Worm (Caenorhabditis elegans) whole organism, L2 larva: ENCODE measurements around the gene C02F5.12.

Source experiments
- C34F6.9 ChIP-seq: fragments of 150-350 bp; optimal IDR thresholded peaks from 2 replicates; lab custom pipeline; 2014; ENCODE audit warnings: missing biosample characterization, missing genetic modification characterization
- F13H6.1 ChIP-seq: sonication (generic microtip); optimal IDR thresholded peaks from 2 replicates; lab custom pipeline; 2016; ENCODE audit warnings: missing genetic modification characterization, missing compliant biosample characterization
- R02D3.7 ChIP-seq: fragments of 150-350 bp; optimal IDR thresholded peaks from 2 replicates; lab custom pipeline; 2014; ENCODE audit warnings: missing biosample characterization, missing genetic modification characterization
- Y55F3AM.14 ChIP-seq: fragments of 200-800 bp; sonication (Bioruptor generic); optimal IDR thresholded peaks from 2 replicates; lab custom pipeline; 2018; ENCODE audit warnings: mild to moderate bottlenecking, missing genetic modification characterization, missing compliant biosample characterization
- ZK546.5 ChIP-seq: sonication (generic microtip); optimal IDR thresholded peaks from 2 replicates; lab custom pipeline; 2017; ENCODE audit warnings: missing biosample characterization, missing genetic modification characterization
- alr-1 ChIP-seq: fragments of 150-350 bp; optimal IDR thresholded peaks from 2 replicates; lab custom pipeline; 2014; ENCODE audit warnings: missing biosample characterization, missing genetic modification characterization
- aly-2 ChIP-seq: fragments of 150-350 bp; optimal IDR thresholded peaks from 2 replicates; lab custom pipeline; 2014; ENCODE audit warnings: missing biosample characterization, missing genetic modification characterization
- ama-1 ChIP-seq: fragments of 150-350 bp; optimal IDR thresholded peaks from 2 replicates; lab custom pipeline; 2018; ENCODE audit warnings: inconsistent platforms
- blmp-1 ChIP-seq: sonication (generic microtip); optimal IDR thresholded peaks from 2 replicates; lab custom pipeline; 2017; ENCODE audit warnings: missing genetic modification characterization, mild to moderate bottlenecking, missing compliant biosample characterization, antibody characterized with exemption, moderate library complexity; ENCODE audit not compliant: insufficient read depth
- ceh-16 ChIP-seq: fragments of 150-350 bp; optimal IDR thresholded peaks from 2 replicates; lab custom pipeline; 2014; ENCODE audit warnings: missing biosample characterization, missing genetic modification characterization
- ceh-82 ChIP-seq: fragments of 150-350 bp; optimal IDR thresholded peaks from 2 replicates; lab custom pipeline; 2014; ENCODE audit warnings: missing biosample characterization, missing genetic modification characterization
- crh-2 ChIP-seq: sonication (generic microtip); optimal IDR thresholded peaks from 2 replicates; lab custom pipeline; 2017; ENCODE audit warnings: missing biosample characterization, missing genetic modification characterization
- dmd-4 ChIP-seq: sonication (generic microtip); optimal IDR thresholded peaks from 2 replicates; lab custom pipeline; 2017; ENCODE audit warnings: missing biosample characterization, missing genetic modification characterization
- egl-27 ChIP-seq: sonication (generic microtip); optimal IDR thresholded peaks from 3 replicates; lab custom pipeline; 2017; ENCODE audit warnings: missing biosample characterization, missing genetic modification reagents, missing genetic modification characterization
- elt-1 ChIP-seq: fragments of 150-350 bp; optimal IDR thresholded peaks from 2 replicates; lab custom pipeline; 2014; ENCODE audit warnings: missing biosample characterization, missing genetic modification characterization
- elt-3 ChIP-seq: sonication (generic microtip); optimal IDR thresholded peaks from 2 replicates; lab custom pipeline; 2017; ENCODE audit warnings: missing biosample characterization, missing genetic modification characterization
- fos-1 ChIP-seq: fragments of 150-350 bp; optimal IDR thresholded peaks from 2 replicates; lab custom pipeline; 2014; ENCODE audit warnings: missing biosample characterization, missing genetic modification characterization
- gmeb-1 ChIP-seq: fragments of 150-350 bp; optimal IDR thresholded peaks from 2 replicates; lab custom pipeline; 2014; ENCODE audit warnings: missing biosample characterization, missing genetic modification characterization
- lin-11 ChIP-seq: fragments of 150-350 bp; sonication (generic microtip); optimal IDR thresholded peaks from 2 replicates; lab custom pipeline; 2014; ENCODE audit warnings: missing biosample characterization, missing genetic modification characterization, inconsistent platforms, mixed read lengths
- lin-13 ChIP-seq: fragments of 150-350 bp; optimal IDR thresholded peaks from 2 replicates; lab custom pipeline; 2014; ENCODE audit warnings: missing biosample characterization, missing genetic modification reagents, missing genetic modification characterization
- lin-39 ChIP-seq: fragments of 150-350 bp; optimal IDR thresholded peaks from 2 replicates; lab custom pipeline; 2014; ENCODE audit warnings: missing biosample characterization, missing genetic modification reagents, missing genetic modification characterization
- lsy-2 ChIP-seq, 2 experiments: fragments of 150-350 bp in 1 of 2; sonication (generic microtip) in 1 of 2; optimal IDR thresholded peaks; 2 replicates each; lab custom pipeline; 2014 to 2017; ENCODE audit warnings: missing biosample characterization in 2 of 2, missing genetic modification characterization in 2 of 2
- mab-5 ChIP-seq: fragments of 150-350 bp; optimal IDR thresholded peaks from 2 replicates; lab custom pipeline; 2014; ENCODE audit warnings: missing biosample characterization, missing genetic modification characterization
- mbf-1 ChIP-seq: sonication (generic microtip); optimal IDR thresholded peaks from 2 replicates; lab custom pipeline; 2017; ENCODE audit warnings: missing biosample characterization, missing genetic modification characterization
- mdl-1 ChIP-seq, 2 experiments: fragments of 150-350 bp in 1 of 2; sonication (generic microtip) in 1 of 2; optimal IDR thresholded peaks; 2 replicates each; lab custom pipeline; 2017; ENCODE audit warnings: missing biosample characterization in 2 of 2, missing genetic modification characterization in 2 of 2
- nhr-10 ChIP-seq: sonication (generic microtip); optimal IDR thresholded peaks from 2 replicates; lab custom pipeline; 2017; ENCODE audit warnings: missing biosample characterization, missing genetic modification characterization
- nhr-11 ChIP-seq: fragments of 150-350 bp; optimal IDR thresholded peaks from 2 replicates; lab custom pipeline; 2014; ENCODE audit warnings: missing biosample characterization, missing genetic modification characterization
- nhr-12 ChIP-seq: fragments of 150-350 bp; optimal IDR thresholded peaks from 2 replicates; lab custom pipeline; 2014; ENCODE audit warnings: missing biosample characterization, missing genetic modification characterization
- nhr-129 ChIP-seq: fragments of 150-350 bp; optimal IDR thresholded peaks from 2 replicates; lab custom pipeline; 2014; ENCODE audit warnings: missing biosample characterization, missing genetic modification characterization
- nhr-21 ChIP-seq: fragments of 150-350 bp; optimal IDR thresholded peaks from 2 replicates; lab custom pipeline; 2014; ENCODE audit warnings: missing biosample characterization, missing genetic modification characterization
- nhr-23 ChIP-seq: fragments of 150-350 bp; optimal IDR thresholded peaks from 2 replicates; lab custom pipeline; 2014; ENCODE audit warnings: missing biosample characterization, missing genetic modification reagents, missing genetic modification characterization
- nhr-237 ChIP-seq: fragments of 150-350 bp; optimal IDR thresholded peaks from 2 replicates; lab custom pipeline; 2014; ENCODE audit warnings: missing biosample characterization, missing genetic modification characterization
- nhr-25 ChIP-seq: fragments of 150-350 bp; sonication (generic microtip); optimal IDR thresholded peaks from 3 replicates; lab custom pipeline; 2014; ENCODE audit warnings: missing biosample characterization, missing genetic modification characterization
- nhr-6 ChIP-seq: fragments of 150-350 bp; optimal IDR thresholded peaks from 2 replicates; lab custom pipeline; 2014; ENCODE audit warnings: missing biosample characterization, missing genetic modification characterization
- nhr-77 ChIP-seq: fragments of 150-350 bp; optimal IDR thresholded peaks from 2 replicates; lab custom pipeline; 2014; ENCODE audit warnings: missing biosample characterization, missing genetic modification characterization
- peb-1 ChIP-seq: fragments of 150-350 bp; optimal IDR thresholded peaks from 2 replicates; lab custom pipeline; 2014; ENCODE audit warnings: missing biosample characterization, missing genetic modification characterization
- sem-4 ChIP-seq: fragments of 150-350 bp; optimal IDR thresholded peaks from 2 replicates; lab custom pipeline; 2014; ENCODE audit warnings: missing biosample characterization, missing genetic modification reagents, missing genetic modification characterization
- skn-1 ChIP-seq: sonication (generic microtip); optimal IDR thresholded peaks from 2 replicates; lab custom pipeline; 2017; ENCODE audit warnings: missing biosample characterization, missing genetic modification characterization
- sma-3 ChIP-seq: sonication (generic microtip); optimal IDR thresholded peaks from 2 replicates; lab custom pipeline; 2016; ENCODE audit warnings: missing genetic modification reagents, missing genetic modification characterization, missing compliant biosample characterization
- sma-9 ChIP-seq, 2 experiments: fragments of 150-350 bp in 1 of 2; sonication (generic microtip) in 1 of 2; optimal IDR thresholded peaks; 2 replicates each; lab custom pipeline; 2014 to 2016; ENCODE audit warnings: missing genetic modification characterization in 2 of 2, mild to moderate bottlenecking in 1 of 2, missing biosample characterization in 1 of 2, missing compliant biosample characterization in 1 of 2, missing genetic modification reagents in 1 of 2, moderate library complexity in 1 of 2
- snpc-4 ChIP-seq: fragments of 150-350 bp; optimal IDR thresholded peaks from 2 replicates; lab custom pipeline; 2014; ENCODE audit warnings: missing biosample characterization, missing genetic modification characterization
- unc-39 ChIP-seq: fragments of 150-350 bp; optimal IDR thresholded peaks from 2 replicates; lab custom pipeline; 2014; ENCODE audit warnings: missing biosample characterization, missing genetic modification characterization
- unc-55 ChIP-seq: fragments of 150-350 bp; sonication (generic microtip); optimal IDR thresholded peaks from 3 replicates; lab custom pipeline; 2014; ENCODE audit warnings: missing biosample characterization, missing genetic modification reagents, missing genetic modification characterization
- unc-62 ChIP-seq: fragments of 150-350 bp; optimal IDR thresholded peaks from 2 replicates; lab custom pipeline; 2014; ENCODE audit warnings: missing biosample characterization, missing genetic modification reagents, missing genetic modification characterization
- zag-1 ChIP-seq: fragments of 150-350 bp; optimal IDR thresholded peaks from 2 replicates; lab custom pipeline; 2014; ENCODE audit warnings: missing biosample characterization, missing genetic modification characterization
- ztf-1 ChIP-seq: fragments of 200-800 bp; sonication (Bioruptor generic); conservative IDR thresholded peaks from 2 replicates; pipeline ENCODE4 v1.3.6; 2022; ENCODE audit warnings: missing genetic modification characterization, missing compliant biosample characterization
- ztf-11 ChIP-seq: sonication (generic microtip); optimal IDR thresholded peaks from 2 replicates; lab custom pipeline; 2017; ENCODE audit warnings: missing biosample characterization, missing genetic modification characterization
- ztf-4 ChIP-seq: fragments of 150-350 bp; optimal IDR thresholded peaks from 2 replicates; lab custom pipeline; 2014; ENCODE audit warnings: missing biosample characterization, missing genetic modification characterization

C02F5.12 gene

DNA sequence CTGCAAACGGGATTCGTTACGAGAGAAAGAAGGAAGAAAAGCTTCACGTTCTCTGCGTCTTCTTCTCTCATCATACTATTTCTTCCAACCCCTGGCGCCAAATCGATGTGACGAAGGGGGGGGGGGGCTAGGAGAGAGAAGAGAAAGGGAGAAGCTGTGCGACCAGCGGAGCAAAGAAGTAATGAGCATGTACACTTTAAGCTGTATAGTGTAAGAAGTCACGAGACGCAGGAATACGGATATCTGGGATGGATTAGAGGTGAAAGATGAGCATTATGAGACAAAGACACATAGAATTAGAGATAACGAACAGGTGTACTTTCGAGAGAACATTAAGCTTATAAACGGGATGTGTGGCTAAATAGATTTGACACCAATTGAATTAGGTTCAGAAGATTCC lies 41.1 kb downstream of the C02F5.12 start:
- TF ChIP-seq mdl-1 (tag; optimal IDR thresholded peaks at IDR 0.05; lab: Kevin White, UChicago) = no peak
- no peak for TF ChIP-seq ztf-11 (tag; lab: Kevin White, UChicago)
- TF ChIP-seq unc-55 (GFP tag; lab: Kevin White, UChicago) = peak; percentile 83
- no peak for TF ChIP-seq ama-1 (lab: Kevin White, UChicago)
- TF ChIP-seq aly-2 (tag; lab: Kevin White, UChicago) = no peak
- TF ChIP-seq nhr-77 (tag; lab: Kevin White, UChicago) = no peak
- TF ChIP-seq nhr-12 (tag; lab: Kevin White, UChicago) = no peak
- no peak for TF ChIP-seq snpc-4 (tag; lab: Kevin White, UChicago)
- peak; percentile 23 for TF ChIP-seq lin-13 (GFP tag; lab: Kevin White, UChicago)
- no peak for TF ChIP-seq nhr-10 (tag; lab: Kevin White, UChicago)
- TF ChIP-seq lin-39 = no peak
- TF ChIP-seq nhr-129 (tag; lab: Kevin White, UChicago) = peak; percentile 46
- TF ChIP-seq nhr-21 = no peak
- no peak for TF ChIP-seq dmd-4 (tag; lab: Kevin White, UChicago)
- no peak for TF ChIP-seq ztf-1 (GFP tag; lab: Robert Waterston, UW)
- no peak for TF ChIP-seq skn-1 (tag; lab: Kevin White, UChicago)
- TF ChIP-seq sem-4 = peak; percentile 41
- no peak for TF ChIP-seq gmeb-1 (tag; lab: Kevin White, UChicago)
- no peak for TF ChIP-seq mbf-1 (tag; lab: Kevin White, UChicago)
- no peak for TF ChIP-seq elt-1 (tag; lab: Kevin White, UChicago)
- TF ChIP-seq unc-62 = no peak
- no peak for TF ChIP-seq egl-27 (tag; lab: Kevin White, UChicago)
- TF ChIP-seq Y55F3AM.14 (GFP tag; lab: Kevin White, UChicago) = peak; percentile 43
- no peak for TF ChIP-seq nhr-237 (tag; lab: Kevin White, UChicago)
- TF ChIP-seq elt-3 = no peak
- TF ChIP-seq lsy-2 (tag; optimal IDR thresholded peaks at IDR 0.05; lab: Kevin White, UChicago) = peak in 1 of 2 experiments; percentile 68
- TF ChIP-seq R02D3.7 (tag; lab: Kevin White, UChicago) = no peak
- TF ChIP-seq ztf-4 (tag; lab: Kevin White, UChicago) = no peak
- no peak for TF ChIP-seq blmp-1 (tag; lab: Kevin White, UChicago)
- no peak for TF ChIP-seq ZK546.5
- TF ChIP-seq peb-1 (tag; lab: Kevin White, UChicago) = no peak
- no peak for TF ChIP-seq unc-39 (tag; lab: Kevin White, UChicago)
- TF ChIP-seq sma-3 (GFP tag; lab: Kevin White, UChicago) = no peak
- no peak for TF ChIP-seq ceh-82 (tag; lab: Kevin White, UChicago)
- peak; percentile 33 for TF ChIP-seq mab-5
- TF ChIP-seq alr-1 (tag; lab: Kevin White, UChicago) = no peak
- TF ChIP-seq F13H6.1 (tag; lab: Kevin White, UChicago) = peak; percentile 77
- TF ChIP-seq ceh-16 (tag; lab: Kevin White, UChicago) = no peak
- TF ChIP-seq crh-2 (tag; lab: Kevin White, UChicago) = peak; percentile 49
- no peak for TF ChIP-seq nhr-25 (tag; lab: Kevin White, UChicago)
- peak; percentile 30 for TF ChIP-seq lin-11 (tag; lab: Kevin White, UChicago)
- peak; percentile 41 for TF ChIP-seq sma-9 (GFP tag; optimal IDR thresholded peaks at IDR 0.05; lab: Kevin White, UChicago)
- TF ChIP-seq sma-9 (tag; optimal IDR thresholded peaks at IDR 0.05; lab: Kevin White, UChicago) = no peak
- TF ChIP-seq nhr-11 (tag; lab: Kevin White, UChicago) = no peak
- peak; percentile 74 for TF ChIP-seq C34F6.9 (tag; lab: Kevin White, UChicago)
- TF ChIP-seq zag-1 (tag; lab: Kevin White, UChicago) = peak; percentile 56
- no peak for TF ChIP-seq nhr-23 (tag; lab: Kevin White, UChicago)
- TF ChIP-seq nhr-6 (tag; lab: Kevin White, UChicago) = no peak
- no peak for TF ChIP-seq fos-1 (tag; lab: Kevin White, UChicago)
- TF ChIP-seq, all 48 proteins: peak for 13
